Worm (Caenorhabditis elegans): Measurements from ENCODE around the gene cgt-2.

- TF ChIP-seq aly-2 (tag; optimal IDR thresholded peaks at IDR 0.05) (no peak), fkh-10 (GFP tag; optimal IDR thresholded peaks at IDR 0.05) (no peak), lin-15B (tag; optimal IDR thresholded peaks at IDR 0.05) (no peak), lsy-2 (tag; optimal IDR thresholded peaks at IDR 0.05) (no peak), lin-13 (GFP tag; optimal IDR thresholded peaks at IDR 0.05) (no peak), nhr-237 (tag; optimal IDR thresholded peaks at IDR 0.05) (no peak), efl-3 (GFP tag; optimal IDR thresholded peaks at IDR 0.05) (no peak), nhr-11 (tag; optimal IDR thresholded peaks at IDR 0.05) (no peak), unc-98 (GFP tag; IDR thresholded peaks at IDR 0.05) (no peak)
Observed at ce11 chrX:17702602-17703001, 7.6 kb downstream of the cgt-2 start.
